Fruit fly (Drosophila melanogaster): ENCODE results near the gene CheB38a.

Gene CheB38a

dm6 chr2L:20829755-20830396 lies 11.5 kb upstream of the CheB38a start (continued):
- TF ChIP-seq CG11504 (tag; optimal IDR thresholded peaks at IDR 0.05) (peak; percentile 26), Lhr (GFP tag; optimal IDR thresholded peaks at IDR 0.05) (no peak), CG8944 (GFP tag; optimal IDR thresholded peaks at IDR 0.05) (no peak), pzg (GFP tag; optimal IDR thresholded peaks at IDR 0.05) (no peak), CG13296 (GFP tag; optimal IDR thresholded peaks at IDR 0.05) (peak; percentile 47), CG9817 (tag; optimal IDR thresholded peaks at IDR 0.05) (peak; percentile 26), CG2120 (GFP tag; optimal IDR thresholded peaks at IDR 0.05) (peak; percentile 9), sob (GFP tag; IDR thresholded peaks at IDR 0.05) (peak; percentile 9; the same call in 1 of the 2 replicates), CG4820 (GFP tag; optimal IDR thresholded peaks at IDR 0.05) (no peak), CG13894 (tag; optimal IDR thresholded peaks at IDR 0.05) (peak; percentile 18), slou (GFP tag; optimal IDR thresholded peaks at IDR 0.05) (no peak), HLH3B (GFP tag; IDR thresholded peaks at IDR 0.05) (no peak), CG13424 (tag; optimal IDR thresholded peaks at IDR 0.05) (peak; percentile 30), B-H2 (GFP tag; optimal IDR thresholded peaks at IDR 0.05) (peak; percentile 45), CG17612 (GFP tag; IDR thresholded peaks at IDR 0.05) (no peak), CG10543 (GFP tag; optimal IDR thresholded peaks at IDR 0.05) (peak; percentile 14), unc-4 (GFP tag; IDR thresholded peaks at IDR 0.05; ENCODE audit: partially characterized antibody) (no peak), Ptx1 (GFP tag; IDR thresholded peaks at IDR 0.05) (0 out of 2 replicates have a peak, but pooled peaks have one; percentile 16), Six4 (GFP tag; optimal IDR thresholded peaks at IDR 0.05) (no peak), CG11398 (GFP tag; optimal IDR thresholded peaks at IDR 0.05) (no peak), HmgZ (tag; optimal IDR thresholded peaks at IDR 0.05) (no peak), wdn (GFP tag; IDR thresholded peaks at IDR 0.05) (no peak), jumu (GFP tag; optimal IDR thresholded peaks at IDR 0.05) (no peak), CG5180 (GFP tag; optimal IDR thresholded peaks at IDR 0.05) (no peak), NfI (GFP tag; optimal IDR thresholded peaks at IDR 0.05) (peak; percentile 17), CG30020 (tag; optimal IDR thresholded peaks at IDR 0.05) (no peak), CG16815 (GFP tag; optimal IDR thresholded peaks at IDR 0.05) (no peak), CG31388 (GFP tag; optimal IDR thresholded peaks at IDR 0.05) (no peak), dysf (GFP tag; IDR thresholded peaks at IDR 0.05) (peak; percentile 13; the same call in 1 of the 3 replicates), CG4617 (GFP tag; optimal IDR thresholded peaks at IDR 0.05; ENCODE audit: borderline replicate concordance) (no peak), Xrp1 (GFP tag; IDR thresholded peaks at IDR 0.05) (no peak), croc (GFP tag; conservative IDR thresholded peaks at IDR 0.05) (no peak), otp (GFP tag; IDR thresholded peaks at IDR 0.05) (no peak), CG3163 (GFP tag; optimal IDR thresholded peaks at IDR 0.05) (peak; percentile 86), CG14965 (GFP tag; optimal IDR thresholded peaks at IDR 0.05; ENCODE audit: borderline replicate concordance) (no peak), H15 (GFP tag; IDR thresholded peaks at IDR 0.05) (no peak), Nf-YA (GFP tag; IDR thresholded peaks at IDR 0.05) (no peak), bowl (GFP tag; IDR thresholded peaks at IDR 0.05) (no peak), CG16863 (GFP tag; optimal IDR thresholded peaks at IDR 0.05) (no peak), CG2678 (tag; optimal IDR thresholded peaks at IDR 0.05) (peak; percentile 48), CG2129 (GFP tag; IDR thresholded peaks at IDR 0.05; ENCODE audit: partially characterized antibody) (no peak), CTCF (GFP tag; optimal IDR thresholded peaks at IDR 0.05) (peak; percentile 19), row (GFP tag; IDR thresholded peaks at IDR 0.05) (peak; percentile 61), CG10321 (GFP tag; IDR thresholded peaks at IDR 0.05) (0 out of 2 replicates have a peak, but pooled peaks have one; percentile 8), sug (tag; optimal IDR thresholded peaks at IDR 0.05) (peak; percentile 26), MBD-R2 (GFP tag; IDR thresholded peaks at IDR 0.05) (peak; percentile 19; the same call in 1 of the 2 replicates), fd3F (GFP tag; optimal IDR thresholded peaks at IDR 0.05) (peak; percentile 4), Mes4 (GFP tag; optimal IDR thresholded peaks at IDR 0.05) (no peak), Lim3 (GFP tag; IDR thresholded peaks at IDR 0.05) (no peak), Kr (GFP tag; optimal IDR thresholded peaks at IDR 0.05) (no peak), pita (GFP tag; optimal IDR thresholded peaks at IDR 0.05) (no peak)

Data from whole organism, embryonic.